Worm (Caenorhabditis elegans) whole organism, L4 larva: ENCODE data around the gene sod-3.
A peak's percentile ranks its signal among the peaks of the same experiment; 100 is the strongest.

Experiments
- F26F4.8 ChIP-seq: fragments of 200-800 bp; sonication (Bioruptor generic); conservative IDR thresholded peaks from 2 replicates; pipeline ENCODE4 v1.3.6; 2022; ENCODE audit warnings: missing genetic modification characterization, missing compliant biosample characterization
- Y105C5A.15 ChIP-seq: fragments of 200-800 bp; sonication (Bioruptor generic); IDR thresholded peaks from 2 replicates; pipeline ENCODE4 v1.3.6; 2022; ENCODE audit warnings: missing genetic modification characterization, missing compliant biosample characterization
- Y5F2A.4 ChIP-seq: fragments of 200-800 bp; sonication (Bioruptor generic); optimal IDR thresholded peaks from 2 replicates; lab custom pipeline; 2018; ENCODE audit warnings: mild to moderate bottlenecking, missing genetic modification characterization, missing compliant biosample characterization
- ZK337.2 ChIP-seq: fragments of 200-800 bp; sonication (Bioruptor generic); IDR thresholded peaks from 2 replicates; pipeline ENCODE4 v1.3.6; 2022; ENCODE audit warnings: missing genetic modification reagents, missing genetic modification characterization, missing compliant biosample characterization
- ama-1 ChIP-seq: fragments of 150-350 bp; optimal IDR thresholded peaks from 2 replicates; lab custom pipeline; 2014; ENCODE audit warnings: inconsistent platforms, mixed read lengths
- arid-1 ChIP-seq: fragments of 200-800 bp; sonication (Bioruptor generic); conservative IDR thresholded peaks from 2 replicates; pipeline ENCODE4 v1.3.6; 2022; ENCODE audit warnings: missing genetic modification reagents, missing genetic modification characterization, missing compliant biosample characterization
- dve-1 ChIP-seq: sonication (generic microtip); optimal IDR thresholded peaks from 2 replicates; lab custom pipeline; 2017; ENCODE audit warnings: antibody characterized with exemption, mild to moderate bottlenecking, missing genetic modification characterization, missing compliant biosample characterization; ENCODE audit not compliant: insufficient read depth
- fos-1 ChIP-seq: fragments of 150-350 bp; optimal IDR thresholded peaks from 2 replicates; lab custom pipeline; 2014; ENCODE audit warnings: missing biosample characterization, missing genetic modification characterization
- lim-7 ChIP-seq: fragments of 200-800 bp; sonication (Bioruptor generic); IDR thresholded peaks from 2 replicates; pipeline ENCODE4 v1.3.6; 2022; ENCODE audit warnings: missing genetic modification characterization, missing compliant biosample characterization
- lin-15B ChIP-seq: fragments of 150-350 bp; sonication (generic microtip); optimal IDR thresholded peaks from 3 replicates; lab custom pipeline; 2014; ENCODE audit warnings: missing biosample characterization, missing genetic modification characterization
- lin-29 ChIP-seq: fragments of 200-800 bp; sonication (Bioruptor generic); IDR thresholded peaks from 2 replicates; pipeline ENCODE4 v1.3.6; 2022; ENCODE audit warnings: missing genetic modification reagents, missing genetic modification characterization, missing compliant biosample characterization
- lin-38 ChIP-seq: fragments of 200-800 bp; sonication (Bioruptor generic); IDR thresholded peaks from 2 replicates; pipeline ENCODE4 v1.3.6; 2022; ENCODE audit warnings: missing genetic modification reagents, missing genetic modification characterization, missing compliant biosample characterization
- mep-1 ChIP-seq: fragments of 150-350 bp; sonication (generic microtip); optimal IDR thresholded peaks from 3 replicates; lab custom pipeline; 2014; ENCODE audit warnings: missing biosample characterization, missing genetic modification characterization
- mxl-3 ChIP-seq: fragments of 200-800 bp; sonication (Bioruptor generic); optimal IDR thresholded peaks from 2 replicates; lab custom pipeline; 2018; ENCODE audit warnings: mild to moderate bottlenecking, missing genetic modification characterization, missing compliant biosample characterization
- nhr-11 ChIP-seq: fragments of 150-350 bp; optimal IDR thresholded peaks from 2 replicates; lab custom pipeline; 2014; ENCODE audit warnings: missing biosample characterization, missing genetic modification characterization
- nhr-42 ChIP-seq: fragments of 200-800 bp; sonication (Bioruptor generic); IDR thresholded peaks from 2 replicates; pipeline ENCODE4 v1.3.6; 2022; ENCODE audit warnings: missing genetic modification characterization, missing compliant biosample characterization
- php-3 ChIP-seq: fragments of 200-800 bp; sonication (Bioruptor generic); IDR thresholded peaks from 2 replicates; pipeline ENCODE4 v1.3.6; 2022; ENCODE audit warnings: missing genetic modification reagents, missing genetic modification characterization, missing compliant biosample characterization
- skn-1 ChIP-seq: fragments of 150-350 bp; optimal IDR thresholded peaks from 2 replicates; lab custom pipeline; 2014; ENCODE audit warnings: missing biosample characterization, missing genetic modification characterization
- spr-3 ChIP-seq: fragments of 200-800 bp; sonication (Bioruptor generic); optimal IDR thresholded peaks from 2 replicates; lab custom pipeline; 2018; ENCODE audit warnings: mild to moderate bottlenecking, missing genetic modification characterization, missing compliant biosample characterization
- vab-7 ChIP-seq: fragments of 200-800 bp; sonication (Bioruptor generic); IDR thresholded peaks from 2 replicates; pipeline ENCODE4 v1.3.6; 2022; ENCODE audit warnings: missing genetic modification reagents, missing genetic modification characterization, missing compliant biosample characterization

The sod-3 gene

ce11 chrX:17140447-17140846, 47.9 kb downstream of the sod-3 start (continued):
- TF ChIP-seq skn-1 (tag; lab: Kevin White, UChicago) (no peak), ama-1 (lab: Kevin White, UChicago) (no peak), nhr-11 (tag; lab: Kevin White, UChicago) (no peak), lin-38 (GFP tag; lab: Robert Waterston, UW) (no peak), F26F4.8 (GFP tag; lab: Robert Waterston, UW) (no peak), dve-1 (peak; percentile 28), lin-29 (GFP tag; lab: Robert Waterston, UW) (no peak), lin-15B (tag; lab: Kevin White, UChicago) (no peak), mep-1 (tag; lab: Kevin White, UChicago) (peak; percentile 2), arid-1 (GFP tag; lab: Robert Waterston, UW) (no peak), Y5F2A.4 (GFP tag; lab: Kevin White, UChicago) (no peak), ZK337.2 (GFP tag; lab: Robert Waterston, UW) (no peak), php-3 (GFP tag; lab: Robert Waterston, UW) (no peak), mxl-3 (no peak), lim-7 (GFP tag; lab: Robert Waterston, UW) (no peak), nhr-42 (no peak), Y105C5A.15 (GFP tag; lab: Robert Waterston, UW) (no peak), fos-1 (tag; lab: Kevin White, UChicago) (no peak), spr-3 (GFP tag; lab: Kevin White, UChicago) (no peak), vab-7 (no peak)
